ENCODE assay signal across 6 fruit fly cellular contexts in the genomic region with DNA sequence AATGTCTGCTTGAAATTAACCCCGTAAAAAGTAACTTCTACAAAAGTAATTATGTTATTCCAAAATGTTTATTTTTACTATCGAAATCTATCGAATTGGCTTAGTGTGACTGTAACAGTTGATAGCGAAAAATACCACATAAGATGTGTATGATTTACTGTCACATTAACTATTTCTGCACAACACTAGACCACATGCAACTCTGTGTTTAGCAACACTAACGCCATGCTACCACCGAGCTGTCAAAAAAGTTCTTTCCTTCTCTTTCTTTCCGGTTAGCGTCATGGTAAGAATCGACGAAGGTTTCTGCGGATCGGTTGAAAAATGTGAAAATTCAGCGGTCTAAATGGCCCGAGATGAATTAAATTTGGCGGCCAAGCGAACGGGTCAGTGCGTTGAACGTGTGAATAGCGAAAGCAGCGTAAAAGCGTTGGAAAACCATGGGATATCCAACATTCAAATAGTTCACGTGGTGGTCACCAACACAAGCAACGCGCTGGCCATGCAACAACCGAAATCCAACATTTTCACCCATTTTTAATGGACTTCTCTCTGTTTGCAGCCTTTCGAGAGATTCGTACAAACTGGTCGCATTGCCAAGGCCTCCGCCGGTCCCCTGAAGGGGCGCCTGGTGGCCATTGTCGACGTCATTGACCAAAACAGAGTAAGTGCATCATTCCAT.
TF ChIP-seq lines count a peak whose summit lies in the region.

A gene (minus strand): TSS at position 128 of the 682 bp plus-strand sequence.
A gene (plus strand): TSS at position 255 of the 682 bp plus-strand sequence.

- TF ChIP-seq CTCF in S2 (optimal IDR thresholded peaks at IDR 0.05; lab: Kevin White, UChicago), result peak; percentile 26 to 28
- TF ChIP-seq CTCF in whole organism, embryonic (GFP tag; optimal IDR thresholded peaks at IDR 0.05; lab: Kevin White, UChicago), result peak; percentile 70

TF ChIP-seq in whole organism, adult, 20 proteins besides CTCF, POLR2A, EP300 and RAD21 (continues in another document):
- TF ChIP-seq Hr96 (GFP tag; optimal IDR thresholded peaks at IDR 0.05; lab: Kevin White, UChicago), result peak; percentile 97
- TF ChIP-seq toe (GFP tag; optimal IDR thresholded peaks at IDR 0.05; lab: Kevin White, UChicago), result peak; percentile 91
- TF ChIP-seq cnc (optimal IDR thresholded peaks at IDR 0.05; lab: Kevin White, UChicago), result no peak
- TF ChIP-seq bab1 (GFP tag; optimal IDR thresholded peaks at IDR 0.05; lab: Kevin White, UChicago), result peak; percentile 93
- peak; percentile 90 for TF ChIP-seq cic (GFP tag; optimal IDR thresholded peaks at IDR 0.05; lab: Kevin White, UChicago)
- TF ChIP-seq kay (GFP tag; lab: Kevin White, UChicago; ENCODE audit: borderline replicate concordance), result no peak
- TF ChIP-seq CG7045 (GFP tag; optimal IDR thresholded peaks at IDR 0.05; lab: Kevin White, UChicago), result peak; percentile 95
- peak; percentile 98 for TF ChIP-seq Mnt (GFP tag; optimal IDR thresholded peaks at IDR 0.05; lab: Kevin White, UChicago)
- peak; percentile 96 for TF ChIP-seq CG11617 (GFP tag; optimal IDR thresholded peaks at IDR 0.05; lab: Kevin White, UChicago)
- TF ChIP-seq ovo (GFP tag; optimal IDR thresholded peaks at IDR 0.05; lab: Kevin White, UChicago), result peak; percentile 95
- peak; percentile 98 for TF ChIP-seq CG7101 (tag; optimal IDR thresholded peaks at IDR 0.05; lab: Kevin White, UChicago)
- TF ChIP-seq CG12768 (GFP tag; optimal IDR thresholded peaks at IDR 0.05; lab: Kevin White, UChicago), result peak; percentile 95
- peak; percentile 97 for TF ChIP-seq CG1620 (GFP tag; optimal IDR thresholded peaks at IDR 0.05; lab: Kevin White, UChicago)
- TF ChIP-seq Crg-1 (GFP tag; optimal IDR thresholded peaks at IDR 0.05; lab: Kevin White, UChicago), result peak; percentile 97
- TF ChIP-seq CG33017 (tag; optimal IDR thresholded peaks at IDR 0.05; lab: Kevin White, UChicago), result peak; percentile 91
- peak; percentile 91 for TF ChIP-seq pad (GFP tag; optimal IDR thresholded peaks at IDR 0.05; lab: Kevin White, UChicago)

TF ChIP-seq in whole organism, embryonic, 481 proteins besides CTCF, POLR2A, EP300 and RAD21 (continues in another document):
- peak; percentile 86 for TF ChIP-seq D19B (GFP tag; optimal IDR thresholded peaks at IDR 0.05; lab: Kevin White, UChicago)
- TF ChIP-seq BEAF-32 (GFP tag; optimal IDR thresholded peaks at IDR 0.05; lab: Kevin White, UChicago), result peak; percentile 67
- peak; percentile 87 for TF ChIP-seq bowl (GFP tag; IDR thresholded peaks at IDR 0.05; lab: Robert Waterston, UW)
- TF ChIP-seq Pdp1 (GFP tag; optimal IDR thresholded peaks at IDR 0.05; lab: Kevin White, UChicago), result peak; percentile 86 to 93
- peak; percentile 95 for TF ChIP-seq CG6683 (GFP tag; optimal IDR thresholded peaks at IDR 0.05; lab: Kevin White, UChicago)
- no peak for TF ChIP-seq br (optimal IDR thresholded peaks at IDR 0.05; lab: Kevin White, UChicago)
- TF ChIP-seq gsb-n (tag; optimal IDR thresholded peaks at IDR 0.05; lab: Kevin White, UChicago), result peak; percentile 96
- peak; percentile 91 for TF ChIP-seq slou (GFP tag; optimal IDR thresholded peaks at IDR 0.05; lab: Kevin White, UChicago)
- peak in 1 of 3 experiments; percentile 72 for TF ChIP-seq lola (GFP tag; optimal IDR thresholded peaks at IDR 0.05; lab: Kevin White, UChicago)
- peak; percentile 86 for TF ChIP-seq twi (tag; optimal IDR thresholded peaks at IDR 0.05; lab: Kevin White, UChicago)
- peak; percentile 93 for TF ChIP-seq p53 (GFP tag; optimal IDR thresholded peaks at IDR 0.05; lab: Kevin White, UChicago)
- peak; percentile 68; the same call in 2 of the 3 replicates for TF ChIP-seq z (GFP tag; IDR thresholded peaks at IDR 0.05; lab: Robert Waterston, UW)
- peak; percentile 92 for TF ChIP-seq ERR (GFP tag; optimal IDR thresholded peaks at IDR 0.05; lab: Kevin White, UChicago)
- peak; percentile 85 for TF ChIP-seq pfk (GFP tag; optimal IDR thresholded peaks at IDR 0.05; lab: Kevin White, UChicago)
- TF ChIP-seq CG6254 (GFP tag; optimal IDR thresholded peaks at IDR 0.05; lab: Kevin White, UChicago), result peak; percentile 88
- TF ChIP-seq Jarid2 (GFP tag; optimal IDR thresholded peaks at IDR 0.05; lab: Kevin White, UChicago), result peak; percentile 90

TF ChIP-seq in whole organism, prepupa, 60 proteins besides CTCF, POLR2A, EP300 and RAD21 (continues in another document):
- peak; percentile 60 for TF ChIP-seq CG11902 (GFP tag; optimal IDR thresholded peaks at IDR 0.05; lab: Kevin White, UChicago)
- TF ChIP-seq Sox102F (GFP tag; optimal IDR thresholded peaks at IDR 0.05; lab: Kevin White, UChicago), result peak; percentile 92
- TF ChIP-seq CG4318 (GFP tag; optimal IDR thresholded peaks at IDR 0.05; lab: Kevin White, UChicago), result no peak
- peak; percentile 91 for TF ChIP-seq topi (GFP tag; optimal IDR thresholded peaks at IDR 0.05; lab: Kevin White, UChicago)
- TF ChIP-seq Eip93F (GFP tag; optimal IDR thresholded peaks at IDR 0.05; lab: Kevin White, UChicago), result no peak
- peak; percentile 79 for TF ChIP-seq CG6792 (GFP tag; optimal IDR thresholded peaks at IDR 0.05; lab: Kevin White, UChicago)
- TF ChIP-seq CG6163 (GFP tag; IDR thresholded peaks at IDR 0.05; lab: Robert Waterston, UW), result peak; percentile 91
- peak; percentile 83 for TF ChIP-seq CG3032 (tag; optimal IDR thresholded peaks at IDR 0.05; lab: Kevin White, UChicago)
- peak; percentile 93 for TF ChIP-seq fkh (GFP tag; optimal IDR thresholded peaks at IDR 0.05; lab: Kevin White, UChicago)
- TF ChIP-seq Hr4 (GFP tag; optimal IDR thresholded peaks at IDR 0.05; lab: Kevin White, UChicago), result no peak
- peak; percentile 88 for TF ChIP-seq cyc (GFP tag; optimal IDR thresholded peaks at IDR 0.05; lab: Kevin White, UChicago)
- peak; percentile 88 for TF ChIP-seq eg (GFP tag; IDR thresholded peaks at IDR 0.05; lab: Robert Waterston, UW)
- TF ChIP-seq CG31627 (GFP tag; optimal IDR thresholded peaks at IDR 0.05; lab: Kevin White, UChicago), result peak; percentile 91
- peak; percentile 70 for TF ChIP-seq fd59A (GFP tag; optimal IDR thresholded peaks at IDR 0.05; lab: Kevin White, UChicago)
- TF ChIP-seq svp (GFP tag; lab: Kevin White, UChicago), result peak; percentile 90
- TF ChIP-seq spab (GFP tag; optimal IDR thresholded peaks at IDR 0.05; lab: Kevin White, UChicago), result peak; percentile 64
- TF ChIP-seq CG10669 (GFP tag; optimal IDR thresholded peaks at IDR 0.05; lab: Kevin White, UChicago), result peak; percentile 83

TF ChIP-seq in whole organism, pupa, 21 proteins besides CTCF, POLR2A, EP300 and RAD21:
- TF ChIP-seq fd96Ca (GFP tag; IDR thresholded peaks at IDR 0.05; lab: Robert Waterston, UW), result peak; percentile 89
- no peak for TF ChIP-seq D1 (tag; optimal IDR thresholded peaks at IDR 0.05; lab: Kevin White, UChicago)
- peak; percentile 82 for TF ChIP-seq CG15710 (tag; optimal IDR thresholded peaks at IDR 0.05; lab: Kevin White, UChicago)
- TF ChIP-seq CG13204 (GFP tag; optimal IDR thresholded peaks at IDR 0.05; lab: Kevin White, UChicago), result no peak
- TF ChIP-seq CG8159 (tag; optimal IDR thresholded peaks at IDR 0.05; lab: Kevin White, UChicago), result peak; percentile 66
- peak; percentile 84 for TF ChIP-seq Ets98B (GFP tag; IDR thresholded peaks at IDR 0.05; lab: Robert Waterston, UW)
- TF ChIP-seq CG34367 (tag; optimal IDR thresholded peaks at IDR 0.05; lab: Kevin White, UChicago), result peak; percentile 90
- peak; percentile 94 for TF ChIP-seq CG4496 (GFP tag; IDR thresholded peaks at IDR 0.05; lab: Robert Waterston, UW)
- TF ChIP-seq CG9948 (tag; optimal IDR thresholded peaks at IDR 0.05; lab: Kevin White, UChicago), result peak; percentile 50
- TF ChIP-seq CG10348 (GFP tag; IDR thresholded peaks at IDR 0.05; lab: Robert Waterston, UW), result no peak
- peak; percentile 83 for TF ChIP-seq CG32121 (GFP tag; IDR thresholded peaks at IDR 0.05; lab: Robert Waterston, UW)
- TF ChIP-seq EcR (GFP tag; optimal IDR thresholded peaks at IDR 0.05; lab: Kevin White, UChicago), result no peak
- TF ChIP-seq gl (tag; optimal IDR thresholded peaks at IDR 0.05; lab: Kevin White, UChicago), result peak; percentile 79
- peak; percentile 47; the same call in 1 of the 2 replicates for TF ChIP-seq CG12605 (GFP tag; IDR thresholded peaks at IDR 0.05; lab: Robert Waterston, UW)
- TF ChIP-seq CG14655 (GFP tag; optimal IDR thresholded peaks at IDR 0.05; lab: Kevin White, UChicago), result no peak
- no peak for TF ChIP-seq CG8301 (tag; optimal IDR thresholded peaks at IDR 0.05; lab: Kevin White, UChicago)
- TF ChIP-seq rn (GFP tag; IDR thresholded peaks at IDR 0.05; lab: Robert Waterston, UW), result peak; percentile 82

TF ChIP-seq in whole organism, wandering third instar larva, 38 proteins besides CTCF, POLR2A, EP300 and RAD21 (continues in another document):
- TF ChIP-seq OdsH (GFP tag; optimal IDR thresholded peaks at IDR 0.05; lab: Kevin White, UChicago) (peak; percentile 88), Myc (optimal IDR thresholded peaks at IDR 0.05; lab: Kevin White, UChicago) (peak; percentile 71), psq (GFP tag; optimal IDR thresholded peaks at IDR 0.05; lab: Kevin White, UChicago) (peak; percentile 81), h (GFP tag; optimal IDR thresholded peaks at IDR 0.05; lab: Kevin White, UChicago) (peak; percentile 95), dmrt93B (GFP tag; optimal IDR thresholded peaks at IDR 0.05; lab: Kevin White, UChicago) (peak; percentile 96), Sp1 (GFP tag; optimal IDR thresholded peaks at IDR 0.05; lab: Kevin White, UChicago) (peak; percentile 93), GATAd (GFP tag; optimal IDR thresholded peaks at IDR 0.05; lab: Kevin White, UChicago) (peak; percentile 74), CG9705 (GFP tag; optimal IDR thresholded peaks at IDR 0.05; lab: Kevin White, UChicago) (peak; percentile 94), jim (GFP tag; optimal IDR thresholded peaks at IDR 0.05; lab: Kevin White, UChicago) (no peak), N (GFP tag; optimal IDR thresholded peaks at IDR 0.05; lab: Kevin White, UChicago) (no peak), Jra (GFP tag; optimal IDR thresholded peaks at IDR 0.05; lab: Kevin White, UChicago) (no peak), Rel (GFP tag; optimal IDR thresholded peaks at IDR 0.05; lab: Kevin White, UChicago) (no peak), Rel (tag; optimal IDR thresholded peaks at IDR 0.05; lab: Kevin White, UChicago) (peak; percentile 80), pan (optimal IDR thresholded peaks at IDR 0.05; lab: Kevin White, UChicago) (no peak), foxo (GFP tag; optimal IDR thresholded peaks at IDR 0.05; lab: Kevin White, UChicago) (peak; percentile 84 to 91), br (GFP tag; optimal IDR thresholded peaks at IDR 0.05; lab: Kevin White, UChicago) (peak; percentile 95), CG32264 (GFP tag; optimal IDR thresholded peaks at IDR 0.05; lab: Kevin White, UChicago) (peak; percentile 87), Dfd (GFP tag; optimal IDR thresholded peaks at IDR 0.05; lab: Kevin White, UChicago) (no peak), Hr83 (GFP tag; optimal IDR thresholded peaks at IDR 0.05; lab: Kevin White, UChicago; ENCODE audit: poor library complexity, severe bottlenecking) (peak; percentile 98), HLH106 (tag; optimal IDR thresholded peaks at IDR 0.05; lab: Kevin White, UChicago) (peak; percentile 91), rgr (GFP tag; optimal IDR thresholded peaks at IDR 0.05; lab: Kevin White, UChicago) (peak; percentile 98), tai (GFP tag; optimal IDR thresholded peaks at IDR 0.05; lab: Kevin White, UChicago) (no peak), sv (GFP tag; optimal IDR thresholded peaks at IDR 0.05; lab: Kevin White, UChicago) (peak; percentile 87)
